Fruit fly (Drosophila melanogaster): ENCODE measurements around the gene CG3609.

Gene CG3609

dm6 chr2L:2363626-2364147, 10.7 kb downstream of the CG3609 start (continued):
- TF ChIP-seq CG16779 (GFP tag; IDR thresholded peaks at IDR 0.05) (0 out of 2 replicates have a peak, but pooled peaks have one; percentile 52), gce (GFP tag; IDR thresholded peaks at IDR 0.05) (peak; percentile 55; the same call in 1 of the 3 replicates), esg (GFP tag; conservative IDR thresholded peaks at IDR 0.05) (peak; percentile 77), CG15696 (tag; optimal IDR thresholded peaks at IDR 0.05) (peak; percentile 86), MESR4 (GFP tag; optimal IDR thresholded peaks at IDR 0.05) (no peak), D (optimal IDR thresholded peaks at IDR 0.05) (no peak), D (GFP tag; optimal IDR thresholded peaks at IDR 0.05) (peak; percentile 79), CG11093 (GFP tag; IDR thresholded peaks at IDR 0.05) (peak; percentile 72), CG17912 (GFP tag; optimal IDR thresholded peaks at IDR 0.05) (peak; percentile 29), Sry-β (GFP tag; optimal IDR thresholded peaks at IDR 0.05) (peak; percentile 33), Atf6 (GFP tag; IDR thresholded peaks at IDR 0.05) (peak; percentile 84), mirr (GFP tag; optimal IDR thresholded peaks at IDR 0.05) (peak; percentile 64), nerfin-2 (GFP tag; IDR thresholded peaks at IDR 0.05; ENCODE audit: partially characterized antibody) (no peak), gcm2 (GFP tag; optimal IDR thresholded peaks at IDR 0.05) (peak; percentile 64), dpn (GFP tag; optimal IDR thresholded peaks at IDR 0.05) (peak; percentile 74 to 86), Dbx (GFP tag; IDR thresholded peaks at IDR 0.05) (peak; percentile 85), ac (GFP tag; optimal IDR thresholded peaks at IDR 0.05) (peak; percentile 67), grau (tag; optimal IDR thresholded peaks at IDR 0.05) (peak; percentile 94), jigr1 (GFP tag; IDR thresholded peaks at IDR 0.05) (no peak), BtbVII (GFP tag; optimal IDR thresholded peaks at IDR 0.05) (peak; percentile 92), caup (GFP tag; optimal IDR thresholded peaks at IDR 0.05; ENCODE audit: severe bottlenecking) (peak; percentile 85), CG8290 (GFP tag; optimal IDR thresholded peaks at IDR 0.05) (peak; percentile 51), CG8290 (tag; optimal IDR thresholded peaks at IDR 0.05) (peak; percentile 24 to 63), Gug (GFP tag; IDR thresholded peaks at IDR 0.05) (peak; percentile 64; the same call in 2 of the 4 replicates), CG3407 (GFP tag; optimal IDR thresholded peaks at IDR 0.05) (peak; percentile 81), CG4617 (GFP tag; optimal IDR thresholded peaks at IDR 0.05; ENCODE audit: borderline replicate concordance) (peak; percentile 40), tio (GFP tag; optimal IDR thresholded peaks at IDR 0.05) (no peak), Myb (GFP tag; optimal IDR thresholded peaks at IDR 0.05) (peak; percentile 27), Six4 (GFP tag; optimal IDR thresholded peaks at IDR 0.05) (peak; percentile 72), CG10209 (GFP tag; optimal IDR thresholded peaks at IDR 0.05) (peak; percentile 84), B-H1 (GFP tag; IDR thresholded peaks at IDR 0.05) (peak; percentile 71), twi (tag; optimal IDR thresholded peaks at IDR 0.05) (peak; percentile 81), croc (GFP tag; conservative IDR thresholded peaks at IDR 0.05) (peak; percentile 73), CG2129 (GFP tag; IDR thresholded peaks at IDR 0.05; ENCODE audit: partially characterized antibody) (no peak), NK7.1 (GFP tag; optimal IDR thresholded peaks at IDR 0.05) (peak; percentile 61), CG12391 (tag; optimal IDR thresholded peaks at IDR 0.05) (peak; percentile 89), ind (GFP tag; optimal IDR thresholded peaks at IDR 0.05) (peak; percentile 86), crol (GFP tag; IDR thresholded peaks at IDR 0.05) (0 out of 2 replicates have a peak, but pooled peaks have one; percentile 24), CG4820 (GFP tag; optimal IDR thresholded peaks at IDR 0.05) (peak; percentile 84), pros (GFP tag; optimal IDR thresholded peaks at IDR 0.05) (no peak), sqz (GFP tag; optimal IDR thresholded peaks at IDR 0.05) (peak; percentile 81), CG10321 (GFP tag; IDR thresholded peaks at IDR 0.05) (peak; percentile 61; the same call in 1 of the 2 replicates), fd96Cb (tag; optimal IDR thresholded peaks at IDR 0.05) (peak; percentile 91), CG6689 (GFP tag; IDR thresholded peaks at IDR 0.05) (peak; percentile 85), bsh (GFP tag; optimal IDR thresholded peaks at IDR 0.05) (peak; percentile 90 to 95), sr (GFP tag; IDR thresholded peaks at IDR 0.05) (no peak), CG31441 (GFP tag; IDR thresholded peaks at IDR 0.05) (peak; percentile 93), dimm (GFP tag; IDR thresholded peaks at IDR 0.05) (no peak), Drgx (GFP tag; IDR thresholded peaks at IDR 0.05) (peak; percentile 97), phol (tag; optimal IDR thresholded peaks at IDR 0.05) (peak; percentile 88), CG9797 (GFP tag; optimal IDR thresholded peaks at IDR 0.05) (no peak)
